Worm (Caenorhabditis elegans) whole organism, dauer: Measurements from ENCODE around the gene F43G6.8.

ENCODE experiments used
- unc-62 ChIP-seq: sonication (generic microtip); optimal IDR thresholded peaks from 2 replicates; lab custom pipeline; 2017; ENCODE audit warnings: missing biosample characterization, missing genetic modification reagents, missing genetic modification characterization

Gene F43G6.8

ce11 chrII:11813895-11814369 lies at the start of gene F43G6.8:
Gene F43G6.8, minus strand, starts transcription at chrII:11814092.
- no peak for TF ChIP-seq unc-62 (GFP tag; lab: Kevin White, UChicago)

ce11 chrII:11860623-11861079 lies 46.8 kb upstream of the F43G6.8 start, which contains the start of gene K12D12.5:
Gene K12D12.5, plus strand, starts transcription at chrII:11861029.
- no peak for TF ChIP-seq unc-62 (GFP tag; lab: Kevin White, UChicago)

ce11 chrII:11859833-11860232 lies 45.9 kb upstream of the F43G6.8 start:
- TF ChIP-seq unc-62 (GFP tag; lab: Kevin White, UChicago), result no peak

ce11 chrII:11856361-11856760 lies 42.5 kb upstream of the F43G6.8 start, which contains the start of gene clh-1:
Gene clh-1, minus strand, starts transcription at chrII:11856461.
- TF ChIP-seq unc-62 (GFP tag; lab: Kevin White, UChicago), result no peak

ce11 chrII:11854749-11855148 lies 40.9 kb upstream of the F43G6.8 start:
- TF ChIP-seq unc-62 (GFP tag; lab: Kevin White, UChicago), result no peak

- TF ChIP-seq unc-62 (GFP tag; lab: Kevin White, UChicago), result no peak
Observed at ce11 chrII:11853108-11853507, 39.2 kb upstream of the F43G6.8 start.

ce11 chrII:11852191-11852901 lies 38.5 kb upstream of the F43G6.8 start:
- no peak for TF ChIP-seq unc-62 (GFP tag; lab: Kevin White, UChicago)

- no peak for TF ChIP-seq unc-62 (GFP tag; lab: Kevin White, UChicago)
Observed at ce11 chrII:11849572-11849971, 35.7 kb upstream of the F43G6.8 start.

ce11 chrII:11845954-11846353 lies 32.1 kb upstream of the F43G6.8 start:
- no peak for TF ChIP-seq unc-62 (GFP tag; lab: Kevin White, UChicago)

ce11 chrII:11844984-11845383 lies 31.1 kb upstream of the F43G6.8 start:
- no peak for TF ChIP-seq unc-62 (GFP tag; lab: Kevin White, UChicago)

- no peak for TF ChIP-seq unc-62 (GFP tag; lab: Kevin White, UChicago)
Observed at ce11 chrII:11844072-11844471, 30.2 kb upstream of the F43G6.8 start.

- no peak for TF ChIP-seq unc-62 (GFP tag; lab: Kevin White, UChicago)
Observed at ce11 chrII:11843441-11843840, 29.5 kb upstream of the F43G6.8 start.

ce11 chrII:11842766-11843165 lies 28.9 kb upstream of the F43G6.8 start:
- TF ChIP-seq unc-62 (GFP tag; lab: Kevin White, UChicago), result no peak

- TF ChIP-seq unc-62 (GFP tag; lab: Kevin White, UChicago), result no peak
Observed at ce11 chrII:11842317-11842716, 28.4 kb upstream of the F43G6.8 start, which contains the start of gene T27D12.1. Gene T27D12.1, plus strand, starts transcription at chrII:11842617.

ce11 chrII:11841653-11842052 lies 27.8 kb upstream of the F43G6.8 start:
- TF ChIP-seq unc-62 (GFP tag; lab: Kevin White, UChicago), result no peak

- no peak for TF ChIP-seq unc-62 (GFP tag; lab: Kevin White, UChicago)
Observed at ce11 chrII:11839116-11839515, 25.2 kb upstream of the F43G6.8 start.

ce11 chrII:11838353-11838752 lies 24.5 kb upstream of the F43G6.8 start:
- no peak for TF ChIP-seq unc-62 (GFP tag; lab: Kevin White, UChicago)
